Worm (Caenorhabditis elegans) whole organism, midembryonic: Measurements from ENCODE around the gene lrr-1.
A peak's percentile ranks its signal among the peaks of the same experiment; 100 is the strongest.

Experiments used
- T22C8.4 ChIP-seq: fragments of 200-800 bp; sonication (Bioruptor generic); IDR thresholded peaks from 2 replicates; pipeline ENCODE4 v1.3.6; 2022; ENCODE audit warnings: missing genetic modification characterization, missing compliant biosample characterization
- cog-1 ChIP-seq: sonication (generic microtip); optimal IDR thresholded peaks from 2 replicates; lab custom pipeline; 2016; ENCODE audit warnings: missing genetic modification characterization, missing compliant biosample characterization
- flt-1 ChIP-seq: fragments of 200-800 bp; sonication (Bioruptor generic); IDR thresholded peaks from 2 replicates; pipeline ENCODE4 v1.3.6; 2022; ENCODE audit warnings: missing genetic modification characterization, missing compliant biosample characterization
- klf-2 ChIP-seq: fragments of 200-800 bp; sonication (Bioruptor generic); conservative IDR thresholded peaks from 2 replicates; pipeline ENCODE4 v1.3.6; 2022; ENCODE audit warnings: missing genetic modification reagents, missing genetic modification characterization, missing compliant biosample characterization
- med-1 ChIP-seq: sonication (generic microtip); optimal IDR thresholded peaks from 2 replicates; lab custom pipeline; 2017; ENCODE audit warnings: missing genetic modification characterization, mild to moderate bottlenecking, missing compliant biosample characterization, antibody characterized with exemption, missing genetic modification reagents; ENCODE audit not compliant: insufficient read depth
- ref-1 ChIP-seq: fragments of 200-800 bp; sonication (Bioruptor generic); conservative IDR thresholded peaks from 2 replicates; pipeline ENCODE4 v1.3.6; 2022; ENCODE audit warnings: missing genetic modification reagents, missing genetic modification characterization, missing compliant biosample characterization
- tab-1 ChIP-seq: fragments of 200-800 bp; sonication (Bioruptor generic); IDR thresholded peaks from 2 replicates; pipeline ENCODE4 v1.3.6; 2022; ENCODE audit warnings: missing genetic modification characterization, missing compliant biosample characterization
- ztf-23 ChIP-seq: fragments of 200-800 bp; sonication (Bioruptor generic); IDR thresholded peaks from 2 replicates; pipeline ENCODE4 v1.3.6; 2022; ENCODE audit warnings: missing genetic modification reagents, missing genetic modification characterization, missing compliant biosample characterization
- ztf-29 ChIP-seq: fragments of 200-800 bp; sonication (Bioruptor generic); IDR thresholded peaks from 2 replicates; pipeline ENCODE4 v1.3.6; 2022; ENCODE audit warnings: missing genetic modification reagents, missing genetic modification characterization, missing compliant biosample characterization

The lrr-1 gene

DNA sequence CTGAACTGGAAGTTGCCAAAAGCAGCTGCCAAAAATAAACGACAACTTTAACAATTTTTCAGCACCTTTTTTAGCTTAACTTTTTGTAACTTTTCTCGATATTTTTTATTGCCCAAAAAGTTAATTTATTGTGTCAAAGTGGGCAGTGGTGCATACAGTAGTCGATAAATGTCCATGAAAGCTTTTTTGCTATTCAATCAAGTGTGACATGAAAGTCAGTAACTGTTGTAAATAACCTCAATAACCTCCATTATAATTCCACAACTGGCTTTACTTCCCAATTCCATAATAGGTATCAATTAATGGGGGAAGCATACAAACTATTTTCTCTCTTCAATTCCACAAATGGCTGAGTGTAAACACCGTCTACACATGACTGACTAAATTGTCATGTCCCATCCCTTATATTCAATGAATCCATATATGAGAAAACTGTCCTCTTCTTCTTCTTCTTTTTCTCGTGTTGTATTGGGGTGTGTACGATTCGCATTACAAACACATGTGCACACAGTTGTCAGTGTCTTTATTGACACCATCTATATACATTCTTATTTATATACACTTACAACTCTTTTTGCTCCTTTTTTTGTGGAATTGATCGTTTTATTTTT lies 12.1 kb upstream of the lrr-1 start:
- TF ChIP-seq ref-1 (no peak), ztf-29 (GFP tag; lab: Robert Waterston, UW) (no peak), med-1 (no peak), ztf-23 (GFP tag; lab: Robert Waterston, UW) (no peak), klf-2 (GFP tag; lab: Robert Waterston, UW) (no peak), cog-1 (tag; lab: Kevin White, UChicago) (no peak), T22C8.4 (GFP tag; lab: Robert Waterston, UW) (no peak)

DNA sequence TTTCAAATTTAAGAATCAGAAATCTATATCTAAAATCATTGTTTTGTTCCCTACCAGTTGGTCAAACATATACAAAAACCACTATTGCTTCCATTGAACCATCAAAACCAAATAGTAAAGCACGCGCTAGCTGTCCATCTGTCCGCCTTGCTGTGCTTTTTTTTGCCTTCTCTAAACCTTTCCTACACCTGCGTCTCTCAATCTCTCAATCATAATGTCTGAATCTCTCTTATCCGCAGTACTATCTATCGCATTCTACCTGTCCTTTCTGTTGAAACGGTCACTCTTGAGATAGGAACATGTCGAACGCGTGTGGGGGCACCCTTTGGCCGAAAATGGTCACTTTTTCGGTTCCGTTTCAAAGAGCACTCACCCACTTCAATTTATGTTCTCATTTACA lies 11.0 kb upstream of the lrr-1 start:
- TF ChIP-seq ref-1 (no peak), cog-1 (tag; lab: Kevin White, UChicago) (peak; percentile 7), flt-1 (no peak)

DNA sequence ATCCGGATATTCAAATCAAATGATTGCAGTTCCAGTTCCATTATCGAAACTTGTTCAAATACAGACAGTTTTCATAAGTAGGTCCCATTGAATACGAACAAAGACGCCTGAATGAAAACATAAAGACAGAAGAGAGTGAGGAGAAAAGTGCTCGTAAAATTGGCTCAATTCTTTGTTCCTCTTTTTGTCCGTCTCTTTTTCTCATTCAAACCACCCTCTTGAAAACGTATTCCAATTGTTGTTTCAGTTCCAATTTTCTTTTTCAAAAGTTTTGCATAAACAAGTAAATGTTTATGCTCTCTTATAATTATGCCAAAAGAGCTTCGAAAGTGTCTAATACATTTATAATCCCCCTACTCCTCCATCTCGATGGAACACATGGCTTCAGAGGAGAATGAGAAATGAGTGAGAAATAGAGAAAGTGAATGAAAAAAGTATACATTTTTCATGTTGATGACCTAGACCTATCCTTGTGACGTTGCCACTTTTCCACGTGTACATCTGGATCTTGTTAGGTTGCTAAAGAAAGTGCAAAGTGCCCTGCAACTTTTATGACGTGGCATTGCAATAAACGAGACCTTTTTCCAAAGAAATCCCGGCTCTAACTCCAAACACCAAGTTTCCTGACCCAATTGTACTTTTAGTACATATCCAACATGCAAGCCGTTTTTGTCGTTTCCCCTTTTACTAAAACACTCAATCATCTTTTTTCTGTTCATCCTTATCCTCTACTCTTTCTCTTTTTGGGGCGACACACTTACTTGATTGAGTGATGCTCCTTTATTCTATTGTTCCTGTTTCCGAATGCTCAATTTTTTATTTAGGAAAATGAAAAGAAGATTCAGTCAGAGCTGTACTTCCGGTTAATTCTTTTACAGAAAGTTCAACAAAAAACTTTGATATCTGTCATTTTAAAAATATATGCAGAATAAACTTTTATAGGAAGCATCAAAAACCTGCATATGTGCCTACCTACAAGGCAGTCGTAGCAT lies 10.3 kb upstream of the lrr-1 start:
- no peak for TF ChIP-seq klf-2 (GFP tag; lab: Robert Waterston, UW)
- no peak for TF ChIP-seq ref-1
- no peak for TF ChIP-seq T22C8.4 (GFP tag; lab: Robert Waterston, UW)
- TF ChIP-seq ztf-23 (GFP tag; lab: Robert Waterston, UW): no peak
- TF ChIP-seq tab-1 (GFP tag; lab: Robert Waterston, UW): no peak
- no peak for TF ChIP-seq flt-1
- no peak for TF ChIP-seq med-1
- no peak for TF ChIP-seq ztf-29 (GFP tag; lab: Robert Waterston, UW)
- no peak for TF ChIP-seq cog-1 (tag; lab: Kevin White, UChicago)

ce11 chrII:5042381-5042930 lies 6.2 kb upstream of the lrr-1 start:
- TF ChIP-seq ztf-23 (GFP tag; lab: Robert Waterston, UW) (no peak), T22C8.4 (GFP tag; lab: Robert Waterston, UW) (no peak), ref-1 (no peak), flt-1 (no peak), cog-1 (tag; lab: Kevin White, UChicago) (no peak), med-1 (no peak), tab-1 (GFP tag; lab: Robert Waterston, UW) (no peak), klf-2 (GFP tag; lab: Robert Waterston, UW) (no peak), ztf-29 (GFP tag; lab: Robert Waterston, UW) (no peak)

DNA sequence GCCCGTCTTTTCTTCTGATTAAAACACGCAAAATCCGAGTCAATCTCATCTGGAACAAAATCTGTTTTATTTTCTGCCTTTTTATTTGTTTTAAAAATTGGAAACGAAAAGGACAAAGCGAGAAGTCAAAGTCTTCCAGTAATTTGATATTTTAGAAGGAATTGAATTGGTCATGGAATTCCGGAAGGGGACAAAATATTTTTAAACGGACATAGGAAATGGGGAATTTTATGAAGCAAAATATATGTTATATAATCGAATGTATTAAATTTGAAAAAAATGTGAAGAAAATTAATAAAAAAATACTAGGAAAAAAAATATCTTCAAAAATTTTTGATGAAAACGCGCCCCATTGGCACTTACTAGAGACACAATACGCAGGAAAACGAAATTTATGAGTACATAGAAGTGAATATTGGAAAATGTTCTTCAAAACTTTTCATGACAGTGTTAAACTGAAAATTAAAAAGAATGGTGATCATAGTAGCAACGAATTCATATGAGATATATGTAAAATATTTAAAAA lies 4.5 kb upstream of the lrr-1 start, which contains the start of gene F33G12.7:
Gene F33G12.7, minus strand, starts transcription at position 51 of the 526 bp plus-strand sequence.
- no peak for TF ChIP-seq ref-1
- no peak for TF ChIP-seq klf-2 (GFP tag; lab: Robert Waterston, UW)

DNA sequence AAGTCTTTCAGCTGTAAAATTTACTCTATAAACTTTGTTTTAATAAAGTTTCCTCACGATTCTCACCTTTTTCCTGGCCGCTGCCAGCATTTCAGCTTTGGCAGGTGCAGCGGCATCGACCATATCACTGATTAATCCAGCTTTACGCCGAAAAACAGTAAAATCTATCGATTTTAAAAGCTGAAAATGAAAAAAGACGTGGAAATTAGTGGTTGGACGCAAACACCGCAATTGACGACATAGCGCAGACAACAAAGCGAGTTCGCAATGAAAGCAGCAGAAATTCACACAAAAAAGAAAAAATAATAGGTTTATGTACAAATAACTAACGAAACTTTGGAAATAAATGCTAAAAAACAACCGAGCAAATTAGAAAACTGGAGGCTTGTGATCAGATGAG lies 3.7 kb upstream of the lrr-1 start, which contains the start of gene golg-2:
Gene golg-2, minus strand, starts transcription at position 180 of the 400 bp plus-strand sequence.
- TF ChIP-seq ztf-23 (GFP tag; lab: Robert Waterston, UW) (no peak), T22C8.4 (GFP tag; lab: Robert Waterston, UW) (no peak), ref-1 (no peak), ztf-29 (GFP tag; lab: Robert Waterston, UW) (no peak), med-1 (no peak), flt-1 (no peak), tab-1 (GFP tag; lab: Robert Waterston, UW) (no peak), cog-1 (tag; lab: Kevin White, UChicago) (no peak), klf-2 (GFP tag; lab: Robert Waterston, UW) (no peak)

DNA sequence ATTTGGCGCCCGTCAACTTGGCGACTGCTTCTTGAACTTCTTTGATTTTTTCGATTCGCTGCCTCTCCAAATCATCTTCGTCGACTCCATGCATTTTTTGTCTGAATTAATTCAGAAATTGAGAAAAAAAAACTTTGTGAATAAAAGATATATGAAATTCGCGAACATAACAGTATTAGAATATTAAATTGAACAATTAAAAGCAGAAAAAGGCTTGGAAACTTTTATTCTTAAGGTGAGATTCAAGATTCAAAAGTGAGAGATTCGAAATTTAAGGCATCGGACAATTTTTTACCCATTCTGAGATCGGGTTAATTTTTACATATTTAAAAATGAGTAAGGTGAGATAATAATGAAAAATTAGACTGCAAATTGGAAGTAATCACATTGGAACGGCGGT lies 2.3 kb downstream of the lrr-1 start, which contains the start of gene F33G12.3:
Gene F33G12.3, minus strand, starts transcription at position 101 of the 400 bp plus-strand sequence.
- TF ChIP-seq med-1 (no peak), T22C8.4 (GFP tag; lab: Robert Waterston, UW) (no peak), tab-1 (GFP tag; lab: Robert Waterston, UW) (no peak), flt-1 (no peak), ztf-23 (GFP tag; lab: Robert Waterston, UW) (no peak), ztf-29 (GFP tag; lab: Robert Waterston, UW) (no peak), klf-2 (GFP tag; lab: Robert Waterston, UW) (no peak), cog-1 (tag; lab: Kevin White, UChicago) (no peak), ref-1 (no peak)

DNA sequence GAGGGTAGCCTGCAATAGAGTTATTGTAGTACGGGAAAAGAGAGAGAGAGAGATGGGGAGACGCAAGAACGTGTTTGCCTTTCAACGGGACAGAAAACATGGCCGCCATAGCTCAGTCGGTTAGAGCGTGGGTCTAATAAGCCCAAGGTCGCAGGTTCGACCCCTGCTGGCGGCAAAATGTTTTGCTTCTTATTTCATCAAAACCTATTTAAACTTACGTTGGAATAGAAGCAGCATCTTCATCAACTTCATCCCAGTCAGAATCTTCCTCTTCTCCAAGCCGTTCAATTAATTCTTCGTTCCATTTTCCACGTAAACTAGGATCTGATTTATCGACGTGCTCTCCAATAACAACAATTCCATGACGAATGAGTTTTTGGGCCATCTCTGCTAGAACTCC lies 3.6 kb downstream of the lrr-1 start:
- peak; percentile 97 for TF ChIP-seq tab-1 (GFP tag; lab: Robert Waterston, UW)
- peak; percentile 95 for TF ChIP-seq cog-1 (tag; lab: Kevin White, UChicago)
- peak; percentile 97 for TF ChIP-seq flt-1
- TF ChIP-seq ref-1: peak; percentile 93
- TF ChIP-seq ztf-29 (GFP tag; lab: Robert Waterston, UW): peak; percentile 99
- peak; percentile 89 for TF ChIP-seq klf-2 (GFP tag; lab: Robert Waterston, UW)
- TF ChIP-seq T22C8.4 (GFP tag; lab: Robert Waterston, UW): peak; percentile 95
- TF ChIP-seq ztf-23 (GFP tag; lab: Robert Waterston, UW): peak; percentile 93
- TF ChIP-seq med-1: peak; percentile 74

ce11 chrII:5031612-5032011 lies 4.6 kb downstream of the lrr-1 start, which contains the start of gene wdr-83:
Gene wdr-83, minus strand, starts transcription at chrII:5031712.
- TF ChIP-seq T22C8.4 (GFP tag; lab: Robert Waterston, UW): no peak
- TF ChIP-seq ztf-23 (GFP tag; lab: Robert Waterston, UW): no peak
- no peak for TF ChIP-seq ztf-29 (GFP tag; lab: Robert Waterston, UW)
- no peak for TF ChIP-seq ref-1
- no peak for TF ChIP-seq cog-1 (tag; lab: Kevin White, UChicago)
- TF ChIP-seq flt-1: no peak
- TF ChIP-seq klf-2 (GFP tag; lab: Robert Waterston, UW): no peak
- no peak for TF ChIP-seq tab-1 (GFP tag; lab: Robert Waterston, UW)
- no peak for TF ChIP-seq med-1
